Fruit fly (Drosophila melanogaster) whole organism, embryonic: ENCODE measurements around the gene AANATL3.

Experiments used
- Blimp-1 ChIP-seq: fragments of 200-800 bp; sonication (Bioruptor generic); optimal IDR thresholded peaks from 3 replicates; lab custom pipeline; 2018; ENCODE audit warnings: missing biosample characterization, missing genetic modification characterization, mild to moderate bottlenecking, moderate library complexity, missing genetic modification reagents
- Bteb2 ChIP-seq: fragments of 200-800 bp; sonication (Bioruptor generic); optimal IDR thresholded peaks from 2 replicates; lab custom pipeline; 2016; ENCODE audit warnings: missing biosample characterization, missing genetic modification characterization
- CG11456 ChIP-seq: fragments of 200-800 bp; sonication (Bioruptor generic); IDR thresholded peaks from 3 replicates; pipeline ENCODE4 v1.3.6; 2022; ENCODE audit warnings: missing biosample characterization, missing genetic modification characterization
- CG13296 ChIP-seq: fragments of 200-800 bp; sonication (Bioruptor generic); optimal IDR thresholded peaks from 3 replicates; lab custom pipeline; 2018; ENCODE audit warnings: missing biosample characterization, mild to moderate bottlenecking, missing genetic modification characterization
- CG13894 ChIP-seq: fragments of 200-800 bp; sonication (Bioruptor generic); optimal IDR thresholded peaks from 3 replicates; lab custom pipeline; 2018; ENCODE audit warnings: missing biosample characterization, mild to moderate bottlenecking, missing genetic modification characterization, moderate library complexity
- CG14441 ChIP-seq: fragments of 200-800 bp; sonication (Bioruptor generic); IDR thresholded peaks from 2 replicates; pipeline ENCODE4 v1.3.6; 2022; ENCODE audit warnings: missing biosample characterization, missing genetic modification characterization
- CG15073 ChIP-seq: fragments of 200-800 bp; sonication (Bioruptor generic); optimal IDR thresholded peaks from 2 replicates; lab custom pipeline; 2016; ENCODE audit warnings: missing biosample characterization, missing genetic modification characterization
- CG15269 ChIP-seq: fragments of 200-800 bp; sonication (Bioruptor generic); optimal IDR thresholded peaks from 2 replicates; lab custom pipeline; 2018; ENCODE audit warnings: missing biosample characterization, mild to moderate bottlenecking, missing genetic modification characterization, moderate library complexity
- CG2678 ChIP-seq: fragments of 200-800 bp; sonication (Bioruptor generic); optimal IDR thresholded peaks from 3 replicates; lab custom pipeline; 2019; ENCODE audit warnings: missing biosample characterization, mild to moderate bottlenecking, missing genetic modification characterization, moderate library complexity
- CG6791 ChIP-seq: fragments of 200-800 bp; sonication (Bioruptor generic); IDR thresholded peaks from 3 replicates; pipeline ENCODE4 v1.3.6; 2022; ENCODE audit warnings: missing biosample characterization, missing genetic modification characterization; ENCODE audit not compliant: partially characterized antibody
- CTCF ChIP-seq: fragments of 200-800 bp; sonication (Bioruptor generic); optimal IDR thresholded peaks from 2 replicates; lab custom pipeline; 2017; ENCODE audit warnings: missing biosample characterization, mild to moderate bottlenecking, missing genetic modification characterization, moderate library complexity
- D19A ChIP-seq: fragments of 200-800 bp; optimal IDR thresholded peaks from 3 replicates; lab custom pipeline; 2019; ENCODE audit warnings: missing biosample characterization, mild to moderate bottlenecking, missing genetic modification characterization, moderate library complexity
- E2f1 ChIP-seq: fragments of 200-800 bp; sonication (Bioruptor generic); IDR thresholded peaks from 2 replicates; pipeline ENCODE4 v1.3.6; 2022; ENCODE audit warnings: missing biosample characterization, missing genetic modification characterization
- Ets65A ChIP-seq: fragments of 200-800 bp; sonication (Bioruptor generic); peaks from one replicate; lab custom pipeline; 2016; ENCODE audit warnings: missing biosample characterization, missing genetic modification characterization
- Hmr ChIP-seq: fragments of 200-800 bp; sonication (Bioruptor generic); optimal IDR thresholded peaks from 3 replicates; lab custom pipeline; 2017; ENCODE audit warnings: mild to moderate bottlenecking, missing biosample characterization, missing genetic modification reagents, missing genetic modification characterization
- Med ChIP-seq: fragments of 200-800 bp; sonication (Bioruptor generic); peaks from one replicate; lab custom pipeline; 2016; ENCODE audit warnings: missing biosample characterization, missing genetic modification characterization, mild to moderate bottlenecking, inconsistent platforms, moderate library complexity
- Nf-YC ChIP-seq: fragments of 200-800 bp; optimal IDR thresholded peaks from 3 replicates; lab custom pipeline; 2019; ENCODE audit warnings: missing biosample characterization, mild to moderate bottlenecking, missing genetic modification characterization, moderate library complexity
- Pdp1 ChIP-seq, 2 experiments: fragments of 200-800 bp; sonication (Bioruptor generic); optimal IDR thresholded peaks; 3 replicates each; lab custom pipeline; 2016; ENCODE audit warnings: missing biosample characterization in 2 of 2, missing genetic modification characterization in 2 of 2, mild to moderate bottlenecking in 1 of 2, moderate library complexity in 1 of 2
- Ravus ChIP-seq: fragments of 200-800 bp; sonication (Bioruptor generic); IDR thresholded peaks from 2 replicates; pipeline ENCODE4 v1.3.6; 2022; ENCODE audit warnings: missing biosample characterization, missing genetic modification characterization
- abd-A ChIP-seq: fragments of 200-800 bp; sonication (Bioruptor generic); optimal IDR thresholded peaks from 3 replicates; lab custom pipeline; 2019; ENCODE audit warnings: missing biosample characterization, mild to moderate bottlenecking, missing genetic modification characterization, moderate library complexity
- br ChIP-seq: fragments of >200 bp; optimal IDR thresholded peaks from 2 replicates; lab custom pipeline; 2017
- chinmo ChIP-seq: fragments of 200-800 bp; sonication (Bioruptor generic); IDR thresholded peaks from 4 replicates; pipeline ENCODE4 v1.3.6; 2022; ENCODE audit warnings: missing biosample characterization, missing genetic modification characterization; ENCODE audit not compliant: partially characterized antibody
- ci ChIP-seq: fragments of 200-800 bp; sonication (Bioruptor generic); IDR thresholded peaks from 3 replicates; pipeline ENCODE4 v1.3.6; 2022; ENCODE audit warnings: missing biosample characterization, missing genetic modification characterization
- ind ChIP-seq: fragments of 200-800 bp; sonication (Bioruptor generic); optimal IDR thresholded peaks from 3 replicates; lab custom pipeline; 2016; ENCODE audit warnings: missing biosample characterization, missing genetic modification characterization
- ken ChIP-seq: fragments of 200-800 bp; sonication (Bioruptor generic); IDR thresholded peaks from 3 replicates; pipeline ENCODE4 v1.3.6; 2022; ENCODE audit warnings: missing biosample characterization, missing genetic modification characterization
- knrl ChIP-seq: fragments of 200-800 bp; sonication (Bioruptor generic); IDR thresholded peaks from 3 replicates; pipeline ENCODE4 v1.3.6; 2022; ENCODE audit warnings: missing biosample characterization, missing genetic modification characterization; ENCODE audit not compliant: partially characterized antibody
- lab ChIP-seq: fragments of 200-800 bp; sonication (Bioruptor generic); optimal IDR thresholded peaks from 3 replicates; lab custom pipeline; 2017; ENCODE audit warnings: missing biosample characterization, missing genetic modification characterization, mild to moderate bottlenecking, moderate library complexity, missing genetic modification reagents
- rib ChIP-seq: fragments of 200-800 bp; sonication (Bioruptor generic); IDR thresholded peaks from 2 replicates; pipeline ENCODE4 v1.3.6; 2022; ENCODE audit warnings: missing biosample characterization, missing genetic modification characterization
- scrt ChIP-seq: fragments of 200-800 bp; sonication (Bioruptor generic); optimal IDR thresholded peaks from 2 replicates; lab custom pipeline; 2018; ENCODE audit warnings: missing biosample characterization, mild to moderate bottlenecking, missing genetic modification characterization, moderate library complexity
- sd ChIP-seq: fragments of 200-800 bp; sonication (Bioruptor generic); optimal IDR thresholded peaks from 3 replicates; lab custom pipeline; 2018; ENCODE audit warnings: missing biosample characterization, mild to moderate bottlenecking, missing genetic modification characterization, moderate library complexity
- sens ChIP-seq: fragments of 200-800 bp; sonication (Bioruptor generic); peaks from one replicate; lab custom pipeline; 2016; ENCODE audit warnings: missing biosample characterization, missing genetic modification characterization

The AANATL3 gene

DNA sequence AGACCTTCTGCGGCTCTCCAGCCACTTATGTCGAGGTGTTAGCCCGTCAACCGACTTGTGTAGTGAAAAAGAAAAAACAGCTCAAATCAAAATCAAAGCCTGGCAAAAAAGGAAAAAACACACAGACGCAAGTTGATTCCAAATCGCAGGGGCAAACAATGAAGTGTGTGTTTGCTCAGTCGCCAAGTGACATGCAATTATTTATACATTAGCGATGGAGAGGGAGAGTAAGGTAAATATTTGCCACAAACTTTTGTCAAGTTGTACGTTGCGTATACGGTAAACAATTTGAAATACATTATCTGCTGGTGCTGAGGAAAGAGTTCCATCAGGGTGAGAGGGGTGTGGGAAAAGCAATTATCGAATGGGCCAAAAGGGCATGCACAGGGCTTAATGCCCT is 27.5 kb downstream of the AANATL3 start (continued):
- TF ChIP-seq Blimp-1 (GFP tag; lab: Kevin White, UChicago): peak; percentile 48
- peak; percentile 69; the same call in 2 of the 3 replicates for TF ChIP-seq ci

DNA sequence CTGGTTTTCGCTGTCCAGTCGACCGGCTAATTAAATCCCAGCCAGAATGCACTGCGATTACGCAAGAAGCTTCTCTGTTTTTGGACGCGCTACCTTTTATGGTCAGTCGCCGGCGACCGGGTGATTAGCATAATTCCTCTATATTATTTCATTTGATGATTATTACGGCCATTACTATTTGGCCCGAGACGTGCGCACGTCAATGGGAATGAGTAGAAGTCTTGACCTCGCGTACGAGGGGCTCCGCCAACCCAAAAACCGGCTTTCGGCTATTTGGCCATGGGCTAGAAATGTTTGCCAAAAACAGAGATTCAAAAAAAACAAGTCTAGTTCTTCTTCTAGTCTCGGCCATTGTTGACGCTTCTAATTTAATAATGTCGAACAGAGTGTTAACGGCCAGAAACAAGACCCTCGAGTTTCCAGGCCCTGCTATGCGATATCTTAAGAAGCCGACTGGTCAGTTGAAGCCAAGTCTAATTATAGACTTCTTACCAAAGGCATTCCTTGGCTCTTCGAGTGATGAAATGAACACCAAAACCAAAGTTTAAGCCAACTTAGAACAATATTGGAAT is 33.1 kb downstream of the AANATL3 start:
- TF ChIP-seq CG13894 (peak; percentile 51), rib (GFP tag; lab: Robert Waterston, UW) (0 out of 2 replicates have a peak, but pooled peaks have one; percentile 36), chinmo (GFP tag; lab: Robert Waterston, UW) (peak; percentile 80; the same call in 1 of the 4 replicates), CG11456 (GFP tag; lab: Robert Waterston, UW) (no peak), sd (tag; lab: Kevin White, UChicago) (peak; percentile 75), ind (GFP tag; lab: Kevin White, UChicago) (no peak), Med (GFP tag; lab: Kevin White, UChicago) (peak; percentile 46), abd-A (tag; lab: Kevin White, UChicago) (peak; percentile 66)

DNA sequence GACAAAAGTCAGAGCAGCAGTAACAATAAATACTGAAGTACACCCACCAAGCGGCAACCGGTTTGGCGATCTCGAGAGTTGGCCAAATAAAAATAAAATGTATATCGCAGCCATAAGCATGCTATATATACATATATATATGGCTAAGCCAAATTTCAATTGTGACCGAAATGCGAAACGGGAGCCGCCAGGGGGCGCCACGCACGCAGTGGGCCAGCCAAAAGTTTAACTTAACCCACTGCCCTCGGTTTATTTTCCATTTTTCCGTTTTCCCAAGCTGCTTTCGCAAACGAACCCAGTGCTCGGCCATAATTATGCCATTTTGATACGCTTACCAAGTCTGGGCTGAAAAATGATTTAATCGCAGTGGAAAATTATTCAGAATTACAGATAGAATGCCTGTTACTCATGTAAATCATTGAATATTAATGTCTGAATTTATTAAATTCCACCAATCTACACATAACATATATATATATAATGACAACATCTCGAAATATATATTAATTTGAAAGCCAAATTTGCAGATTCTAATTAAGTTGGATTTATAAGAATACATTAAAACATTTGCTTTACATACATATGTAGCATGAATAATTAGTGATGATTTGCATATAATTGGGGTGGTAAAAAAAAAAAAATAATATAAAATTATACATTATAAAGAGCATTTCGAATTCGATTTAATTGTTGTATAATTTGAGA is 35.8 kb downstream of the AANATL3 start:
- TF ChIP-seq CTCF (GFP tag; lab: Kevin White, UChicago) (peak; percentile 84), D19A (tag; lab: Kevin White, UChicago) (peak; percentile 13), sens (GFP tag; lab: Kevin White, UChicago) (peak; percentile 1), Bteb2 (GFP tag; lab: Kevin White, UChicago) (no peak), CG6791 (GFP tag; lab: Robert Waterston, UW) (0 out of 3 replicates have a peak, but pooled peaks have one; percentile 26)

DNA sequence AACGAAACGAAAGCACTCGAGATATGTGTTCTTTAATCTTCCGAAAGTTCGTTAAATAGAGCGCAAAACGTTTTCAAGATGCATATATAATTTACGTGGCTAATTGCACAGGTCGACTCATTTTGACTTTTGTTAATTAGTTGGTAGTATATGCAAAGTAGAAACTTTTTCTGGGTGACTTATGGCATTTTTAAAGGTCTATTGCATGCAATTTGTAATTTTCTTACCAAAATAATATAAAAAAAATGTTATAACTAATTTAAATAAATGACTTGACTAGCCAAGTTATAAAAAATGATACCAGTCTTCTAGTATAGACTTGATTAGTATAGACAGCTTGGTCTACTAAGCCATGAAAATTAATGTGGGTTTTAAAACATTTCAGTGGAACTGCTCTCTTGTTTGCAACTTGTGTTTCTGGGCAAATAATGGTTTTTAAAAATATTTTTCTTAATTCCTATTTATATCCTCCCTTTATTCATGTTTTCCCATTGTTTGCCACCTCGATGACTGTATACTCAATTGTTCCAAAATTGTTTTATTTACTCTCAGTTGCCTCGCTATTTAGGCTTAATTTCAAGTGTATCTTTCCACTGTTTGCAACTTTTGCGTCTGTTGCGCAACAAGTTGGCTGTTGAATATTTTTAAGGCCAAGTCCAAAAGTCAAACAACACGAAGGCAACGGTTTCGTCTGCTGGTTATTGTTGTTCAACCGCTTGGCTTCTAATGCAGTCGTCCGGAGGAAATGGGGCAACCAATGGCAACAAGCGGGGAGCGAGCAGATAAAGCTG is 37.5 kb downstream of the AANATL3 start:
- no peak for TF ChIP-seq CTCF (GFP tag; lab: Kevin White, UChicago)
- peak; percentile 30 for TF ChIP-seq lab (GFP tag; lab: Kevin White, UChicago)
- TF ChIP-seq CG2678: peak; percentile 15
- TF ChIP-seq br: no peak
- peak; percentile 65 for TF ChIP-seq Ets65A (GFP tag; lab: Kevin White, UChicago)
- TF ChIP-seq knrl (GFP tag; lab: Robert Waterston, UW): no peak
- TF ChIP-seq CG13296 (GFP tag; lab: Kevin White, UChicago): peak; percentile 7
- TF ChIP-seq sens (GFP tag; lab: Kevin White, UChicago): peak; percentile 57
- no peak for TF ChIP-seq ken (GFP tag; lab: Robert Waterston, UW)
- TF ChIP-seq CG15269: peak; percentile 2
- TF ChIP-seq scrt (GFP tag; lab: Kevin White, UChicago): no peak
- peak in 1 of 2 experiments; percentile 58 for TF ChIP-seq Pdp1 (GFP tag; optimal IDR thresholded peaks at IDR 0.05; lab: Kevin White, UChicago)
- peak; percentile 17 for TF ChIP-seq Hmr (GFP tag; lab: Kevin White, UChicago)
- TF ChIP-seq Ravus: no peak
- no peak for TF ChIP-seq Blimp-1 (GFP tag; lab: Kevin White, UChicago)
- TF ChIP-seq CG15073 (GFP tag; lab: Kevin White, UChicago): no peak
- no peak for TF ChIP-seq Nf-YC (tag; lab: Kevin White, UChicago)
- TF ChIP-seq CG14441 (GFP tag; lab: Robert Waterston, UW): no peak
- TF ChIP-seq E2f1 (GFP tag; lab: Robert Waterston, UW): no peak
- 0 out of 3 replicates have a peak, but pooled peaks have one; percentile 30 for TF ChIP-seq ci
- peak; percentile 63 for TF ChIP-seq Med (GFP tag; lab: Kevin White, UChicago)
